Worm (Caenorhabditis elegans) whole organism, L1 larva: Measurements from ENCODE around the gene decr-1.3.

Experiments used
- Y116A8C.19 ChIP-seq: sonication (generic microtip); optimal IDR thresholded peaks from 2 replicates; lab custom pipeline; 2016; ENCODE audit warnings: missing compliant biosample characterization, missing genetic modification characterization, borderline replicate concordance
- aly-2 ChIP-seq: fragments of 150-350 bp; optimal IDR thresholded peaks from 2 replicates; lab custom pipeline; 2014; ENCODE audit warnings: missing biosample characterization, missing genetic modification characterization
- ama-1 ChIP-seq: fragments of 150-350 bp; optimal IDR thresholded peaks from 2 replicates; lab custom pipeline; 2014
- blmp-1 ChIP-seq: fragments of 150-350 bp; optimal IDR thresholded peaks from 2 replicates; lab custom pipeline; 2014; ENCODE audit warnings: missing biosample characterization, missing genetic modification characterization
- ceh-63 ChIP-seq: fragments of 200-800 bp; sonication (Bioruptor generic); optimal IDR thresholded peaks from 2 replicates; lab custom pipeline; 2018; ENCODE audit warnings: mild to moderate bottlenecking, missing genetic modification characterization, missing compliant biosample characterization
- ceh-8 ChIP-seq: fragments of 200-800 bp; sonication (Bioruptor generic); optimal IDR thresholded peaks from 2 replicates; lab custom pipeline; 2018; ENCODE audit warnings: mild to moderate bottlenecking, missing genetic modification characterization, moderate library complexity, missing compliant biosample characterization
- ceh-88 ChIP-seq: fragments of 200-800 bp; sonication (Bioruptor generic); IDR thresholded peaks from 2 replicates; pipeline ENCODE4 v1.3.6; 2022; ENCODE audit warnings: missing genetic modification characterization, missing compliant biosample characterization
- ceh-90 ChIP-seq: sonication (generic microtip); optimal IDR thresholded peaks from 2 replicates; lab custom pipeline; 2016; ENCODE audit warnings: missing genetic modification characterization, missing compliant biosample characterization
- ces-1 ChIP-seq: fragments of 150-350 bp; optimal IDR thresholded peaks from 2 replicates; lab custom pipeline; 2014; ENCODE audit warnings: missing biosample characterization, missing genetic modification reagents, missing genetic modification characterization
- dsc-1 ChIP-seq: sonication (generic microtip); optimal IDR thresholded peaks from 2 replicates; lab custom pipeline; 2016; ENCODE audit warnings: mild to moderate bottlenecking, missing genetic modification characterization, missing compliant biosample characterization
- efl-1 ChIP-seq, 4 experiments: fragments of 150-350 bp; optimal IDR thresholded peaks in 3 of 4; peaks in 1 of 4; 1 replicate in 1 of 4; 2 replicates in 3 of 4; lab custom pipeline; 2014; ENCODE audit warnings: missing biosample characterization in 2 of 4, missing genetic modification characterization in 2 of 4, missing genetic modification reagents in 2 of 4
- egl-13 ChIP-seq: sonication (generic microtip); optimal IDR thresholded peaks from 2 replicates; lab custom pipeline; 2016; ENCODE audit warnings: missing genotype, missing genetic modification reagents, missing genetic modification characterization, missing compliant biosample characterization
- egl-27 ChIP-seq, 2 experiments: fragments of 150-350 bp in 1 of 2; sonication (generic microtip); optimal IDR thresholded peaks; 3 replicates each; lab custom pipeline; 2017 to 2018; ENCODE audit warnings: missing biosample characterization in 2 of 2, missing genetic modification characterization in 2 of 2, missing genetic modification reagents in 2 of 2
- elt-2 ChIP-seq: sonication (generic microtip); optimal IDR thresholded peaks from 2 replicates; lab custom pipeline; 2016; ENCODE audit warnings: missing genetic modification characterization, mild to moderate bottlenecking, inconsistent platforms, missing compliant biosample characterization, missing genetic modification reagents
- elt-3 ChIP-seq, 6 experiments: fragments of 150-350 bp in 1 of 6; sonication (generic microtip); optimal IDR thresholded peaks; 2 replicates each; lab custom pipeline; 2017 to 2018; ENCODE audit warnings: missing biosample characterization in 6 of 6, missing genetic modification characterization in 6 of 6, inconsistent platforms in 1 of 6
- fkh-8 ChIP-seq: sonication (generic microtip); optimal IDR thresholded peaks from 2 replicates; lab custom pipeline; 2016; ENCODE audit warnings: mild to moderate bottlenecking, missing genetic modification characterization, missing compliant biosample characterization
- fos-1 ChIP-seq: fragments of 150-350 bp; optimal IDR thresholded peaks from 2 replicates; lab custom pipeline; 2014; ENCODE audit warnings: missing biosample characterization, missing genetic modification characterization
- grh-1 ChIP-seq: fragments of 200-800 bp; sonication (Bioruptor generic); IDR thresholded peaks from 2 replicates; pipeline ENCODE4 v1.3.6; 2022; ENCODE audit warnings: missing genetic modification reagents, missing genetic modification characterization, missing compliant biosample characterization
- hlh-4 ChIP-seq: sonication (generic microtip); optimal IDR thresholded peaks from 2 replicates; lab custom pipeline; 2016; ENCODE audit warnings: mild to moderate bottlenecking, missing genetic modification characterization, missing compliant biosample characterization
- irx-1 ChIP-seq: sonication (generic microtip); optimal IDR thresholded peaks from 2 replicates; lab custom pipeline; 2016; ENCODE audit warnings: missing genetic modification characterization, missing compliant biosample characterization
- isw-1 ChIP-seq: fragments of 200-800 bp; sonication (Bioruptor generic); IDR thresholded peaks from 2 replicates; pipeline ENCODE4 v1.3.6; 2022; ENCODE audit warnings: missing genetic modification characterization, missing compliant biosample characterization
- lin-15B ChIP-seq: fragments of 150-350 bp; sonication (generic microtip); optimal IDR thresholded peaks from 3 replicates; lab custom pipeline; 2014; ENCODE audit warnings: missing biosample characterization, missing genetic modification characterization
- lir-3 ChIP-seq: sonication (generic microtip); optimal IDR thresholded peaks from 2 replicates; lab custom pipeline; 2016; ENCODE audit warnings: mild to moderate bottlenecking, missing genetic modification characterization, moderate library complexity, missing compliant biosample characterization; ENCODE audit not compliant: poor library complexity
- lsy-2 ChIP-seq, 2 experiments: fragments of 150-350 bp; optimal IDR thresholded peaks; 2 replicates each; lab custom pipeline; 2014; ENCODE audit warnings: missing biosample characterization in 2 of 2, missing genetic modification characterization in 2 of 2
- mdl-1 ChIP-seq, 2 experiments: fragments of 150-350 bp; optimal IDR thresholded peaks; 2 replicates each; lab custom pipeline; 2014 to 2017; ENCODE audit warnings: missing biosample characterization in 2 of 2, missing genetic modification characterization in 2 of 2, inconsistent platforms in 1 of 2
- mef-2 ChIP-seq: fragments of 150-350 bp; optimal IDR thresholded peaks from 2 replicates; lab custom pipeline; 2014; ENCODE audit warnings: missing biosample characterization, missing genetic modification characterization
- mep-1 ChIP-seq: fragments of 150-350 bp; optimal IDR thresholded peaks from 2 replicates; lab custom pipeline; 2014; ENCODE audit warnings: missing biosample characterization, missing genetic modification characterization
- nhr-11 ChIP-seq: fragments of 150-350 bp; optimal IDR thresholded peaks from 2 replicates; lab custom pipeline; 2014; ENCODE audit warnings: missing biosample characterization, missing genetic modification characterization
- nhr-12 ChIP-seq: sonication (generic microtip); optimal IDR thresholded peaks from 2 replicates; lab custom pipeline; 2017; ENCODE audit warnings: missing biosample characterization, missing genetic modification characterization
- nhr-19 ChIP-seq: fragments of 200-800 bp; sonication (Bioruptor generic); conservative IDR thresholded peaks from 2 replicates; pipeline ENCODE4 v1.3.6; 2022; ENCODE audit warnings: missing genetic modification characterization, missing compliant biosample characterization
- nhr-20 ChIP-seq: sonication (generic microtip); optimal IDR thresholded peaks from 2 replicates; lab custom pipeline; 2016; ENCODE audit warnings: mild to moderate bottlenecking, missing genetic modification characterization, missing compliant biosample characterization
- nhr-237 ChIP-seq: fragments of 150-350 bp; optimal IDR thresholded peaks from 2 replicates; lab custom pipeline; 2014; ENCODE audit warnings: missing biosample characterization, missing genetic modification characterization
- nhr-28 ChIP-seq: fragments of 150-350 bp; optimal IDR thresholded peaks from 2 replicates; lab custom pipeline; 2014; ENCODE audit warnings: missing biosample characterization, missing genetic modification characterization
- nhr-47 ChIP-seq: sonication (generic microtip); optimal IDR thresholded peaks from 2 replicates; lab custom pipeline; 2016; ENCODE audit warnings: mild to moderate bottlenecking, missing genetic modification characterization, moderate library complexity, missing compliant biosample characterization
- nhr-76 ChIP-seq: sonication (generic microtip); optimal IDR thresholded peaks from 2 replicates; lab custom pipeline; 2017; ENCODE audit warnings: missing biosample characterization, missing genetic modification characterization
- nhr-77 ChIP-seq: fragments of 150-350 bp; optimal IDR thresholded peaks from 2 replicates; lab custom pipeline; 2014; ENCODE audit warnings: missing biosample characterization, missing genetic modification characterization
- nhr-84 ChIP-seq: sonication (generic microtip); optimal IDR thresholded peaks from 2 replicates; lab custom pipeline; 2017; ENCODE audit warnings: missing biosample characterization, missing genetic modification characterization
- nhr-85 ChIP-seq: sonication (generic microtip); peaks from one replicate; lab custom pipeline; 2016; ENCODE audit warnings: missing genetic modification characterization, inconsistent platforms, missing compliant biosample characterization
- pqm-1 ChIP-seq: sonication (generic microtip); optimal IDR thresholded peaks from 3 replicates; lab custom pipeline; 2017; ENCODE audit warnings: missing biosample characterization, missing genetic modification characterization
- rnt-1 ChIP-seq: sonication (generic microtip); optimal IDR thresholded peaks from 2 replicates; lab custom pipeline; 2016; ENCODE audit warnings: mild to moderate bottlenecking, missing genetic modification characterization, moderate library complexity, missing compliant biosample characterization
- skn-1 ChIP-seq: fragments of 150-350 bp; optimal IDR thresholded peaks from 2 replicates; lab custom pipeline; 2014; ENCODE audit warnings: missing biosample characterization, missing genetic modification characterization
- snpc-4 ChIP-seq: fragments of 150-350 bp; optimal IDR thresholded peaks from 2 replicates; lab custom pipeline; 2014; ENCODE audit warnings: missing biosample characterization, missing genetic modification characterization
- snu-23 ChIP-seq: sonication (generic microtip); optimal IDR thresholded peaks from 2 replicates; lab custom pipeline; 2016; ENCODE audit warnings: missing genetic modification characterization, missing compliant biosample characterization
- sptf-1 ChIP-seq: fragments of 150-350 bp; optimal IDR thresholded peaks from 2 replicates; lab custom pipeline; 2014; ENCODE audit warnings: missing biosample characterization, missing genetic modification characterization
- swsn-7 ChIP-seq: sonication (generic microtip); optimal IDR thresholded peaks from 2 replicates; lab custom pipeline; 2016; ENCODE audit warnings: missing genetic modification characterization, missing compliant biosample characterization
- tbx-2 ChIP-seq: sonication (generic microtip); optimal IDR thresholded peaks from 2 replicates; lab custom pipeline; 2016; ENCODE audit warnings: missing genetic modification characterization, missing compliant biosample characterization
- tlp-1 ChIP-seq: fragments of 150-350 bp; optimal IDR thresholded peaks from 2 replicates; lab custom pipeline; 2014; ENCODE audit warnings: missing biosample characterization, missing genetic modification characterization
- unc-130 ChIP-seq: fragments of 150-350 bp; optimal IDR thresholded peaks from 2 replicates; lab custom pipeline; 2017; ENCODE audit warnings: missing biosample characterization, missing genetic modification characterization, inconsistent platforms
- zag-1 ChIP-seq: fragments of 150-350 bp; optimal IDR thresholded peaks from 2 replicates; lab custom pipeline; 2014; ENCODE audit warnings: missing biosample characterization, missing genetic modification characterization
- zip-4 ChIP-seq: fragments of 200-800 bp; sonication (Bioruptor generic); optimal IDR thresholded peaks from 2 replicates; lab custom pipeline; 2018; ENCODE audit warnings: mild to moderate bottlenecking, missing genetic modification characterization, moderate library complexity, missing compliant biosample characterization
- ztf-11 ChIP-seq, 2 experiments: sonication (generic microtip); optimal IDR thresholded peaks; 2 replicates each; lab custom pipeline; 2016 to 2017; ENCODE audit warnings: missing genetic modification characterization in 2 of 2, missing biosample characterization in 1 of 2, missing compliant biosample characterization in 1 of 2
- ztf-4 ChIP-seq: fragments of 150-350 bp; optimal IDR thresholded peaks from 2 replicates; lab custom pipeline; 2014; ENCODE audit warnings: missing biosample characterization, missing genetic modification characterization

decr-1.3 gene

DNA sequence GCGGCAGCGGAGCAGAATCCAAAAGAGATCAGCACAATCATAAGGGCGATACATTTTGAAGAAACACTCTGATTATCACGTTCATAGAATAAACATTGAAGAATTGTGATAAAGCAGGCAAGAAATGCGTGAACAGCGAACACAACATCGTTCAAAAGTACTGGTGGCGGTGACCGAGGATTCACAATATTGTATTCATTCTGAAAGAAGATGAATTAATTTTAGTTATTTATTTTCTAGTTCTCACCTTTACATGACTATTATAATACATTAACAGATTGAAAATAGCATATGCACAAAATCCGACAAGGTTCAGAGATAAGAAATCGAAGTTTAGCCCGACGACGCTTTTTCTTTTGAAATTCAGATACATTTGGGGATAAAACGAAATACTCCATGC lies 37.4 kb downstream of the decr-1.3 start:
- TF ChIP-seq tlp-1, result no peak
- TF ChIP-seq nhr-12 (tag; lab: Kevin White, UChicago), result no peak
- TF ChIP-seq snpc-4 (tag; lab: Kevin White, UChicago), result no peak
- no peak for TF ChIP-seq nhr-28 (tag; lab: Kevin White, UChicago)
- no peak for TF ChIP-seq blmp-1 (tag; lab: Kevin White, UChicago)
- no peak for TF ChIP-seq grh-1
- no peak for TF ChIP-seq unc-130
- TF ChIP-seq skn-1 (tag; lab: Kevin White, UChicago), result no peak
- no peak for TF ChIP-seq rnt-1 (tag; lab: Kevin White, UChicago)
- no peak for TF ChIP-seq fos-1
- TF ChIP-seq sptf-1 (tag; lab: Kevin White, UChicago), result no peak
- no peak for TF ChIP-seq zag-1
- no peak for TF ChIP-seq lir-3 (tag; lab: Kevin White, UChicago)
- no peak for TF ChIP-seq hlh-4
- TF ChIP-seq zip-4 (GFP tag; lab: Kevin White, UChicago), result no peak
- TF ChIP-seq ceh-63 (GFP tag; lab: Kevin White, UChicago), result no peak
- TF ChIP-seq, all 84 proteins: peak for 0

DNA sequence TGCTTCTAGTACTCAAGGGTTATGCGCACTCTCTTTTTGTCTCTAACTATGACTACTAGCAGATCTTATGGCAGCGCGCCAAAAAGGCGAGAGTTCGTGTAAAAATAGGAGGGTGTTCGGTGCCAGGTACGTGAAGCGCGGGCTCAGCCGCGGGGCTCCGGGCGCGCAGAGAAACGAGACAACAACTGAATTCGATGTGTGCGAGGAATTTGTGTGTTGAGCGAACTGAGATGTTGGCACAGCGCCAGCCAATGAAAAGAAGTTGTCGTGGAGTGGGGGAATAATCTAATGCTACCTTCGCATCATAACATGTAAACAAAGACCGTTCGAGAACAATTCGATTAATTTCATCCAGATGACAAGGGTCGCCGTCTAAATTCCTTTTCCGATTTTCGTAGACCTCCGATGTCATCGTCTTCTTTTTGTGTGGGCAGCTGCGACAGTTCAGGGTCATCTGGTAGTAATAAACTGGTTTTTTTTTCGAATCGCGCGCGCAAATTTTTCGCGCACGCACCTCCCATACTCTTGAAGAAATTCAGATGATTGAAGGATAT lies 41.9 kb downstream of the decr-1.3 start:
- TF ChIP-seq mdl-1 (tag; optimal IDR thresholded peaks at IDR 0.05; lab: Kevin White, UChicago), result peak in 1 of 2 experiments; percentile 15
- no peak for TF ChIP-seq nhr-11
- peak; percentile 24 for TF ChIP-seq ceh-8 (GFP tag; lab: Kevin White, UChicago)
- TF ChIP-seq mef-2, result peak; percentile 2
- peak; percentile 42 for TF ChIP-seq swsn-7 (tag; lab: Kevin White, UChicago)
- TF ChIP-seq ces-1 (GFP tag; lab: Kevin White, UChicago), result no peak
- peak; percentile 26 for TF ChIP-seq tbx-2 (tag; lab: Kevin White, UChicago)
- 0 out of 2 replicates have a peak, but pooled peaks have one; percentile 29 for TF ChIP-seq nhr-19 (GFP tag; lab: Robert Waterston, UW)
- TF ChIP-seq ceh-63 (GFP tag; lab: Kevin White, UChicago), result no peak
- TF ChIP-seq nhr-237 (tag; lab: Kevin White, UChicago), result no peak
- no peak for TF ChIP-seq nhr-84 (tag; lab: Kevin White, UChicago)
- no peak for TF ChIP-seq ceh-88 (GFP tag; lab: Robert Waterston, UW)
- TF ChIP-seq nhr-77 (tag; lab: Kevin White, UChicago), result peak; percentile 68
- no peak for TF ChIP-seq rnt-1 (tag; lab: Kevin White, UChicago)
- TF ChIP-seq elt-2, result no peak
- peak; percentile 79 for TF ChIP-seq fkh-8
- peak; percentile 69 for TF ChIP-seq nhr-20 (tag; lab: Kevin White, UChicago)
- no peak for TF ChIP-seq pqm-1 (tag; lab: Kevin White, UChicago)
- peak; percentile 24 for TF ChIP-seq nhr-47
- TF ChIP-seq snu-23 (GFP tag; lab: Kevin White, UChicago), result peak; percentile 73
- no peak for TF ChIP-seq nhr-76 (tag; lab: Kevin White, UChicago)
- TF ChIP-seq lin-15B, result no peak
- TF ChIP-seq efl-1 (optimal IDR thresholded peaks at IDR 0.05; lab: Kevin White, UChicago), result peak; percentile 19 to 20
- TF ChIP-seq efl-1 (GFP tag; optimal IDR thresholded peaks at IDR 0.05 in 1 of 2; lab: Kevin White, UChicago), result peak in 1 of 2 experiments; percentile 61
- TF ChIP-seq sptf-1 (tag; lab: Kevin White, UChicago), result no peak
- TF ChIP-seq mep-1, result peak; percentile 32
- TF ChIP-seq ceh-90 (tag; lab: Kevin White, UChicago), result no peak
- no peak for TF ChIP-seq ama-1 (lab: Kevin White, UChicago)
- TF ChIP-seq egl-27 (tag; optimal IDR thresholded peaks at IDR 0.05; lab: Kevin White, UChicago), result no peak
- TF ChIP-seq grh-1, result peak; percentile 96
- TF ChIP-seq dsc-1 (tag; lab: Kevin White, UChicago), result no peak
- TF ChIP-seq irx-1 (tag; lab: Kevin White, UChicago), result no peak
- TF ChIP-seq nhr-85, result peak; percentile 97
- TF ChIP-seq Y116A8C.19 (tag; lab: Kevin White, UChicago), result no peak
- TF ChIP-seq isw-1 (GFP tag; lab: Robert Waterston, UW), result no peak
- TF ChIP-seq ztf-4 (tag; lab: Kevin White, UChicago), result peak; percentile 48
- no peak for TF ChIP-seq aly-2 (tag; lab: Kevin White, UChicago)
- peak; percentile 9 for TF ChIP-seq egl-13 (tag; lab: Kevin White, UChicago)
- no peak for TF ChIP-seq zag-1
- no peak for TF ChIP-seq ztf-11 (tag; optimal IDR thresholded peaks at IDR 0.05; lab: Kevin White, UChicago)
- TF ChIP-seq lsy-2 (tag; optimal IDR thresholded peaks at IDR 0.05; lab: Kevin White, UChicago), result peak; percentile 23 to 59
- TF ChIP-seq elt-3 (tag; optimal IDR thresholded peaks at IDR 0.05; lab: Kevin White, UChicago), result peak in 5 of 6 experiments; percentile 20 to 83 (median 53)
